Worm (Caenorhabditis elegans) whole organism, young adult: ENCODE data around the gene cni-1.

Experiments used
- F10E7.11 ChIP-seq: sonication (generic microtip); optimal IDR thresholded peaks from 2 replicates; lab custom pipeline; 2017; ENCODE audit warnings: mild to moderate bottlenecking, missing genetic modification characterization, moderate library complexity, missing compliant biosample characterization
- Y95B8A.8 ChIP-seq: fragments of 200-800 bp; sonication (Bioruptor generic); IDR thresholded peaks from 2 replicates; pipeline ENCODE4 v1.3.6; 2022; ENCODE audit warnings: missing genetic modification reagents, missing genetic modification characterization, missing compliant biosample characterization
- ZK185.1 ChIP-seq: sonication (generic microtip); optimal IDR thresholded peaks from 2 replicates; lab custom pipeline; 2016; ENCODE audit warnings: mild to moderate bottlenecking, missing genetic modification characterization, missing compliant biosample characterization; ENCODE audit not compliant: poor library complexity, severe bottlenecking
- aptf-3 ChIP-seq: fragments of 200-800 bp; sonication (Bioruptor generic); IDR thresholded peaks from 2 replicates; pipeline ENCODE4 v1.3.6; 2022; ENCODE audit warnings: missing genetic modification characterization, missing compliant biosample characterization
- bed-2 ChIP-seq: fragments of 200-800 bp; sonication (Bioruptor generic); IDR thresholded peaks from 2 replicates; pipeline ENCODE4 v1.3.6; 2022; ENCODE audit warnings: missing genetic modification reagents, missing genetic modification characterization, missing compliant biosample characterization
- ceh-91 ChIP-seq: fragments of 200-800 bp; sonication (Bioruptor generic); IDR thresholded peaks from 2 replicates; pipeline ENCODE4 v1.3.6; 2022; ENCODE audit warnings: missing genetic modification reagents, missing genetic modification characterization, missing compliant biosample characterization
- egrh-3 ChIP-seq: fragments of 200-800 bp; sonication (Bioruptor generic); IDR thresholded peaks from 2 replicates; pipeline ENCODE4 v1.3.6; 2022; ENCODE audit warnings: missing genetic modification reagents, missing genetic modification characterization, missing compliant biosample characterization
- hrde-1 ChIP-seq: sonication (generic microtip); optimal IDR thresholded peaks from 2 replicates; lab custom pipeline; 2016; ENCODE audit warnings: missing genetic modification characterization, mild to moderate bottlenecking, missing compliant biosample characterization, moderate library complexity, missing genotype, missing genetic modification reagents, borderline replicate concordance
- lin-35 ChIP-seq, 3 experiments: fragments of 150-350 bp in 2 of 3; sonication (generic microtip) in 1 of 3; optimal IDR thresholded peaks; 2 replicates each; lab custom pipeline; 2014 to 2018; ENCODE audit warnings: missing biosample characterization in 3 of 3, missing genetic modification characterization in 3 of 3, missing genetic modification reagents in 3 of 3
- mxl-1 ChIP-seq: sonication (generic microtip); optimal IDR thresholded peaks from 2 replicates; lab custom pipeline; 2016; ENCODE audit warnings: missing genetic modification characterization, missing compliant biosample characterization
- nfya-2 ChIP-seq: fragments of 200-800 bp; sonication (Bioruptor generic); IDR thresholded peaks from 2 replicates; pipeline ENCODE4 v1.3.6; 2022; ENCODE audit warnings: missing genetic modification reagents, missing genetic modification characterization, missing compliant biosample characterization
- nhr-27 ChIP-seq: fragments of 200-800 bp; sonication (Bioruptor generic); optimal IDR thresholded peaks from 2 replicates; lab custom pipeline; 2018; ENCODE audit warnings: mild to moderate bottlenecking, missing genetic modification characterization, moderate library complexity, missing compliant biosample characterization
- pbrm-1 ChIP-seq: fragments of 200-800 bp; sonication (Bioruptor generic); IDR thresholded peaks from 2 replicates; pipeline ENCODE4 v1.3.6; 2022; ENCODE audit warnings: missing genetic modification reagents, missing genetic modification characterization, missing compliant biosample characterization
- ztf-6 ChIP-seq: fragments of 200-800 bp; sonication (Bioruptor generic); IDR thresholded peaks from 2 replicates; pipeline ENCODE4 v1.3.6; 2022; ENCODE audit warnings: missing genetic modification reagents, missing genetic modification characterization, missing compliant biosample characterization

The cni-1 gene

ce11 chrV:13221066-13221465, 40.9 kb downstream of the cni-1 start:
- no peak for TF ChIP-seq bed-2 (GFP tag; lab: Robert Waterston, UW)
- TF ChIP-seq mxl-1 = no peak
- no peak for TF ChIP-seq aptf-3 (GFP tag; lab: Robert Waterston, UW)
- TF ChIP-seq nfya-2 (GFP tag; lab: Robert Waterston, UW) = no peak

ce11 chrV:13229538-13229937, 49.4 kb downstream of the cni-1 start:
- TF ChIP-seq Y95B8A.8 (no peak), egrh-3 (GFP tag; lab: Robert Waterston, UW) (no peak), F10E7.11 (tag; lab: Kevin White, UChicago) (no peak), ZK185.1 (tag; lab: Kevin White, UChicago) (no peak), pbrm-1 (GFP tag; lab: Robert Waterston, UW) (no peak), lin-35 (GFP tag; optimal IDR thresholded peaks at IDR 0.05; lab: Kevin White, UChicago) (no peak), ceh-91 (GFP tag; lab: Robert Waterston, UW) (no peak), ztf-6 (GFP tag; lab: Robert Waterston, UW) (no peak), hrde-1 (tag; lab: Kevin White, UChicago) (no peak), nhr-27 (tag; lab: Kevin White, UChicago) (no peak)
